Fruit fly (Drosophila melanogaster): Measurements from ENCODE around the gene C1GalTA.
A peak's percentile ranks its signal among the peaks of the same experiment; 100 is the strongest.

C1GalTA gene

dm6 chr2L:8951184-8951934, at the start of gene C1GalTA:
TSS of gene C1GalTA (minus strand) at chr2L:8951216.
- peak; percentile 96 for TF ChIP-seq psq (GFP tag; optimal IDR thresholded peaks at IDR 0.05)
- TF ChIP-seq brk (GFP tag; optimal IDR thresholded peaks at IDR 0.05): peak; percentile 88
- peak; percentile 96 for TF ChIP-seq dmrt93B (GFP tag; optimal IDR thresholded peaks at IDR 0.05)
- peak; percentile 41 for TF ChIP-seq tai (GFP tag; optimal IDR thresholded peaks at IDR 0.05)
- no peak for TF ChIP-seq CrebA (GFP tag; optimal IDR thresholded peaks at IDR 0.05; ENCODE audit: borderline replicate concordance)
- TF ChIP-seq Vsx2 (GFP tag; optimal IDR thresholded peaks at IDR 0.05; ENCODE audit: partially characterized antibody): no peak
- TF ChIP-seq Hr78 (GFP tag; optimal IDR thresholded peaks at IDR 0.05): no peak
- TF ChIP-seq ey (GFP tag; optimal IDR thresholded peaks at IDR 0.05): peak; percentile 69
- TF ChIP-seq fru (GFP tag; optimal IDR thresholded peaks at IDR 0.05): peak; percentile 88
- TF ChIP-seq jim (GFP tag; optimal IDR thresholded peaks at IDR 0.05): no peak
- peak; percentile 83 for TF ChIP-seq Hnf4 (GFP tag; optimal IDR thresholded peaks at IDR 0.05)
- no peak for TF ChIP-seq Myc (optimal IDR thresholded peaks at IDR 0.05)
- peak; percentile 88 for TF ChIP-seq h (GFP tag; optimal IDR thresholded peaks at IDR 0.05)
- TF ChIP-seq dsf (GFP tag; optimal IDR thresholded peaks at IDR 0.05; ENCODE audit: borderline replicate concordance): no peak
- TF ChIP-seq Dfd (GFP tag; optimal IDR thresholded peaks at IDR 0.05): peak; percentile 80
- no peak for TF ChIP-seq pan (optimal IDR thresholded peaks at IDR 0.05)
- TF ChIP-seq Jra (GFP tag; optimal IDR thresholded peaks at IDR 0.05): peak; percentile 36
- TF ChIP-seq Hr83 (GFP tag; optimal IDR thresholded peaks at IDR 0.05; ENCODE audit: poor library complexity, severe bottlenecking): no peak
- TF ChIP-seq Abd-B (GFP tag; optimal IDR thresholded peaks at IDR 0.05): no peak
- TF ChIP-seq CG32264 (GFP tag; optimal IDR thresholded peaks at IDR 0.05): no peak
- peak; percentile 98 for TF ChIP-seq OdsH (GFP tag; optimal IDR thresholded peaks at IDR 0.05)
- peak; percentile 99 for TF ChIP-seq Sp1 (GFP tag; optimal IDR thresholded peaks at IDR 0.05)
- no peak for TF ChIP-seq GATAd (GFP tag; optimal IDR thresholded peaks at IDR 0.05)
- peak; percentile 96 for TF ChIP-seq rgr (GFP tag; optimal IDR thresholded peaks at IDR 0.05)
- TF ChIP-seq HLH106 (tag; optimal IDR thresholded peaks at IDR 0.05): peak; percentile 99
- TF ChIP-seq br (GFP tag; optimal IDR thresholded peaks at IDR 0.05): peak; percentile 81
- peak; percentile 36 to 42 for TF ChIP-seq dl (GFP tag; optimal IDR thresholded peaks at IDR 0.05; ENCODE audit: insufficient read depth in 1 of 2, partially characterized antibody in 2 of 2)
- no peak for TF ChIP-seq usp (GFP tag; optimal IDR thresholded peaks at IDR 0.05)
- peak; percentile 29 for TF ChIP-seq sage (GFP tag; optimal IDR thresholded peaks at IDR 0.05)
- peak; percentile 65 for TF ChIP-seq Rel (GFP tag; optimal IDR thresholded peaks at IDR 0.05)
- peak; percentile 90 for TF ChIP-seq Rel (tag; optimal IDR thresholded peaks at IDR 0.05)
- peak; percentile 87 for TF ChIP-seq sv (GFP tag; optimal IDR thresholded peaks at IDR 0.05)
- peak; percentile 70 for TF ChIP-seq Dif (GFP tag; optimal IDR thresholded peaks at IDR 0.05; ENCODE audit: partially characterized antibody)
- TF ChIP-seq woc (GFP tag; optimal IDR thresholded peaks at IDR 0.05): peak; percentile 69
- no peak for TF ChIP-seq Mio (GFP tag; optimal IDR thresholded peaks at IDR 0.05)
- peak in 1 of 2 experiments; percentile 98 for TF ChIP-seq foxo (GFP tag; optimal IDR thresholded peaks at IDR 0.05)
- no peak for TF ChIP-seq N (GFP tag; optimal IDR thresholded peaks at IDR 0.05)
- no peak for TF ChIP-seq lola (GFP tag; optimal IDR thresholded peaks at IDR 0.05)
- TF ChIP-seq CG9705 (GFP tag; optimal IDR thresholded peaks at IDR 0.05): peak; percentile 92

dm6 chr2L:8998237-8998636, 47.2 kb upstream of the C1GalTA start, which contains the start of gene Try29F:
TSS of gene Try29F (plus strand) at chr2L:8998537.
- TF ChIP-seq Jra (GFP tag; optimal IDR thresholded peaks at IDR 0.05) (no peak), sv (GFP tag; optimal IDR thresholded peaks at IDR 0.05) (no peak), CG32264 (GFP tag; optimal IDR thresholded peaks at IDR 0.05) (no peak), brk (GFP tag; optimal IDR thresholded peaks at IDR 0.05) (no peak), Abd-B (GFP tag; optimal IDR thresholded peaks at IDR 0.05) (no peak), Hr83 (GFP tag; optimal IDR thresholded peaks at IDR 0.05; ENCODE audit: poor library complexity, severe bottlenecking) (no peak), Myc (optimal IDR thresholded peaks at IDR 0.05) (no peak), h (GFP tag; optimal IDR thresholded peaks at IDR 0.05) (no peak), GATAd (GFP tag; optimal IDR thresholded peaks at IDR 0.05) (no peak), N (GFP tag; optimal IDR thresholded peaks at IDR 0.05) (no peak), fru (GFP tag; optimal IDR thresholded peaks at IDR 0.05) (no peak), Mio (GFP tag; optimal IDR thresholded peaks at IDR 0.05) (no peak), OdsH (GFP tag; optimal IDR thresholded peaks at IDR 0.05) (no peak), Rel (GFP tag; optimal IDR thresholded peaks at IDR 0.05) (no peak), Rel (tag; optimal IDR thresholded peaks at IDR 0.05) (no peak), psq (GFP tag; optimal IDR thresholded peaks at IDR 0.05) (no peak), rgr (GFP tag; optimal IDR thresholded peaks at IDR 0.05) (no peak), dsf (GFP tag; optimal IDR thresholded peaks at IDR 0.05; ENCODE audit: borderline replicate concordance) (no peak)

Data from whole organism, wandering third instar larva.